Worm (Caenorhabditis elegans) whole organism, L4 larva: ENCODE data around the gene C16A3.5.

Source experiments
- F44E2.7 ChIP-seq: fragments of 200-800 bp; sonication (Bioruptor generic); IDR thresholded peaks from 2 replicates; pipeline ENCODE4 v2.1.2; 2022; ENCODE audit warnings: missing genetic modification characterization, missing compliant biosample characterization
- T20F7.1 ChIP-seq: fragments of 200-800 bp; sonication (Bioruptor generic); optimal IDR thresholded peaks from 2 replicates; lab custom pipeline; 2018; ENCODE audit warnings: mild to moderate bottlenecking, missing genetic modification characterization, missing compliant biosample characterization
- T26A8.4 ChIP-seq: fragments of 200-800 bp; sonication (Bioruptor generic); IDR thresholded peaks from 2 replicates; pipeline ENCODE4 v1.3.6; 2022; ENCODE audit warnings: missing genetic modification characterization, missing compliant biosample characterization
- Y105C5A.15 ChIP-seq: fragments of 200-800 bp; sonication (Bioruptor generic); IDR thresholded peaks from 2 replicates; pipeline ENCODE4 v1.3.6; 2022; ENCODE audit warnings: missing genetic modification characterization, missing compliant biosample characterization
- Y75B8A.6 ChIP-seq: fragments of 200-800 bp; sonication (Bioruptor generic); IDR thresholded peaks from 2 replicates; pipeline ENCODE4 v1.3.6; 2022; ENCODE audit warnings: missing genetic modification reagents, missing genetic modification characterization, missing compliant biosample characterization
- ZK337.2 ChIP-seq: fragments of 200-800 bp; sonication (Bioruptor generic); IDR thresholded peaks from 2 replicates; pipeline ENCODE4 v1.3.6; 2022; ENCODE audit warnings: missing genetic modification reagents, missing genetic modification characterization, missing compliant biosample characterization
- arid-1 ChIP-seq: fragments of 200-800 bp; sonication (Bioruptor generic); conservative IDR thresholded peaks from 2 replicates; pipeline ENCODE4 v1.3.6; 2022; ENCODE audit warnings: missing genetic modification reagents, missing genetic modification characterization, missing compliant biosample characterization
- ceh-20 ChIP-seq: fragments of 200-800 bp; sonication (Bioruptor generic); IDR thresholded peaks from 2 replicates; pipeline ENCODE4 v1.3.6; 2022; ENCODE audit warnings: missing genetic modification reagents, missing genetic modification characterization, missing compliant biosample characterization
- ceh-28 ChIP-seq: fragments of 150-350 bp; optimal IDR thresholded peaks from 2 replicates; lab custom pipeline; 2014; ENCODE audit warnings: missing biosample characterization, missing genetic modification reagents, missing genetic modification characterization
- ceh-44 ChIP-seq: fragments of 200-800 bp; sonication (Bioruptor generic); IDR thresholded peaks from 2 replicates; pipeline ENCODE4 v1.3.6; 2022; ENCODE audit warnings: missing genetic modification reagents, missing genetic modification characterization, missing compliant biosample characterization
- ctbp-1 ChIP-seq: fragments of 200-800 bp; sonication (Bioruptor generic); IDR thresholded peaks from 2 replicates; pipeline ENCODE4 v1.3.6; 2022; ENCODE audit warnings: missing genetic modification reagents, missing genetic modification characterization, missing compliant biosample characterization
- daf-16 ChIP-seq, 3 experiments: sonication (generic microtip); optimal IDR thresholded peaks; 2 replicates each; lab custom pipeline; 2016 to 2017; ENCODE audit warnings: missing genetic modification characterization in 3 of 3, missing genetic modification reagents in 3 of 3, mild to moderate bottlenecking in 2 of 3, missing compliant biosample characterization in 2 of 3, missing biosample characterization in 1 of 3, moderate library complexity in 1 of 3
- daf-8 ChIP-seq: fragments of 200-800 bp; sonication (Bioruptor generic); IDR thresholded peaks from 2 replicates; pipeline ENCODE4 v1.3.6; 2022; ENCODE audit warnings: missing genetic modification characterization, missing compliant biosample characterization
- dmd-6 ChIP-seq: fragments of 200-800 bp; sonication (Bioruptor generic); IDR thresholded peaks from 2 replicates; pipeline ENCODE4 v1.3.6; 2022; ENCODE audit warnings: missing genetic modification reagents, missing genetic modification characterization, missing compliant biosample characterization
- dmd-8 ChIP-seq: fragments of 200-800 bp; sonication (Bioruptor generic); IDR thresholded peaks from 2 replicates; pipeline ENCODE4 v1.3.6; 2022; ENCODE audit warnings: missing genetic modification characterization, missing compliant biosample characterization
- dpl-1 ChIP-seq: fragments of 150-350 bp; optimal IDR thresholded peaks from 2 replicates; lab custom pipeline; 2014; ENCODE audit warnings: missing biosample characterization, missing genetic modification reagents, missing genetic modification characterization
- dve-1 ChIP-seq: sonication (generic microtip); optimal IDR thresholded peaks from 2 replicates; lab custom pipeline; 2017; ENCODE audit warnings: antibody characterized with exemption, mild to moderate bottlenecking, missing genetic modification characterization, missing compliant biosample characterization; ENCODE audit not compliant: insufficient read depth
- egl-43 ChIP-seq: fragments of 200-800 bp; sonication (Bioruptor generic); IDR thresholded peaks from 2 replicates; pipeline ENCODE4 v1.3.6; 2022; ENCODE audit warnings: missing genetic modification reagents, missing genetic modification characterization, missing compliant biosample characterization
- hlh-11 ChIP-seq: fragments of 200-800 bp; sonication (Bioruptor generic); optimal IDR thresholded peaks from 2 replicates; lab custom pipeline; 2018; ENCODE audit warnings: mild to moderate bottlenecking, missing genetic modification characterization, missing compliant biosample characterization
- hlh-30 ChIP-seq: sonication (generic microtip); optimal IDR thresholded peaks from 2 replicates; lab custom pipeline; 2017; ENCODE audit warnings: antibody characterized with exemption, mild to moderate bottlenecking, missing genetic modification characterization, missing compliant biosample characterization; ENCODE audit not compliant: insufficient read depth
- hmg-1.1 ChIP-seq: fragments of 200-800 bp; sonication (Bioruptor generic); IDR thresholded peaks from 2 replicates; pipeline ENCODE4 v1.3.6; 2022; ENCODE audit warnings: missing genetic modification reagents, missing genetic modification characterization, missing compliant biosample characterization
- jun-1 ChIP-seq: fragments of 150-350 bp; optimal IDR thresholded peaks from 2 replicates; lab custom pipeline; 2014; ENCODE audit warnings: missing biosample characterization, missing genetic modification reagents, missing genetic modification characterization
- lim-7 ChIP-seq: fragments of 200-800 bp; sonication (Bioruptor generic); IDR thresholded peaks from 2 replicates; pipeline ENCODE4 v1.3.6; 2022; ENCODE audit warnings: missing genetic modification characterization, missing compliant biosample characterization
- lin-1 ChIP-seq: fragments of 200-800 bp; sonication (Bioruptor generic); IDR thresholded peaks from 2 replicates; pipeline ENCODE4 v1.3.6; 2022; ENCODE audit warnings: missing genetic modification reagents, missing genetic modification characterization, missing compliant biosample characterization
- lin-29 ChIP-seq: fragments of 200-800 bp; sonication (Bioruptor generic); IDR thresholded peaks from 2 replicates; pipeline ENCODE4 v1.3.6; 2022; ENCODE audit warnings: missing genetic modification reagents, missing genetic modification characterization, missing compliant biosample characterization
- lin-38 ChIP-seq: fragments of 200-800 bp; sonication (Bioruptor generic); IDR thresholded peaks from 2 replicates; pipeline ENCODE4 v1.3.6; 2022; ENCODE audit warnings: missing genetic modification reagents, missing genetic modification characterization, missing compliant biosample characterization
- mdl-1 ChIP-seq, 2 experiments: fragments of 150-350 bp in 1 of 2; sonication (generic microtip) in 1 of 2; optimal IDR thresholded peaks; 2 replicates each; lab custom pipeline; 2014 to 2017; ENCODE audit warnings: missing biosample characterization in 2 of 2, missing genetic modification characterization in 2 of 2
- mdt-29 ChIP-seq: fragments of 200-800 bp; sonication (Bioruptor generic); IDR thresholded peaks from 2 replicates; pipeline ENCODE4 v1.3.6; 2022; ENCODE audit warnings: missing genetic modification reagents, missing genetic modification characterization, missing compliant biosample characterization
- nhr-10 ChIP-seq: fragments of 150-350 bp; optimal IDR thresholded peaks from 2 replicates; lab custom pipeline; 2014; ENCODE audit warnings: missing biosample characterization, missing genetic modification characterization
- nhr-11 ChIP-seq: fragments of 150-350 bp; optimal IDR thresholded peaks from 2 replicates; lab custom pipeline; 2014; ENCODE audit warnings: missing biosample characterization, missing genetic modification characterization
- nhr-25 ChIP-seq: sonication (generic microtip); optimal IDR thresholded peaks from 2 replicates; lab custom pipeline; 2017; ENCODE audit warnings: missing genetic modification characterization, mild to moderate bottlenecking, missing compliant biosample characterization, antibody characterized with exemption, moderate library complexity, borderline replicate concordance; ENCODE audit not compliant: insufficient read depth
- nhr-28 ChIP-seq: fragments of 150-350 bp; optimal IDR thresholded peaks from 2 replicates; lab custom pipeline; 2014; ENCODE audit warnings: missing biosample characterization, missing genetic modification characterization
- nhr-41 ChIP-seq: fragments of 200-800 bp; sonication (Bioruptor generic); IDR thresholded peaks from 2 replicates; pipeline ENCODE4 v1.3.6; 2022; ENCODE audit warnings: missing genetic modification reagents, missing genetic modification characterization, missing compliant biosample characterization
- nhr-42 ChIP-seq: fragments of 200-800 bp; sonication (Bioruptor generic); IDR thresholded peaks from 2 replicates; pipeline ENCODE4 v1.3.6; 2022; ENCODE audit warnings: missing genetic modification characterization, missing compliant biosample characterization
- nhr-48 ChIP-seq: sonication (generic microtip); optimal IDR thresholded peaks from 2 replicates; lab custom pipeline; 2016; ENCODE audit warnings: mild to moderate bottlenecking, missing genetic modification characterization, missing compliant biosample characterization
- nhr-6 ChIP-seq: fragments of 150-350 bp; optimal IDR thresholded peaks from 2 replicates; lab custom pipeline; 2014; ENCODE audit warnings: missing biosample characterization, missing genetic modification characterization
- pha-4 ChIP-seq, 2 experiments: fragments of 150-350 bp in 1 of 2; fragments of 200-800 bp in 1 of 2; sonication (Bioruptor generic) in 1 of 2; IDR thresholded peaks in 1 of 2; optimal IDR thresholded peaks in 1 of 2; 2 replicates each; pipeline versions ENCODE4 v1.3.6 to Lab custom; 2014 to 2022; ENCODE audit warnings: missing genetic modification characterization in 2 of 2, missing genetic modification reagents in 2 of 2, missing biosample characterization in 1 of 2, missing compliant biosample characterization in 1 of 2
- sdz-12 ChIP-seq: fragments of 200-800 bp; sonication (Bioruptor generic); optimal IDR thresholded peaks from 2 replicates; lab custom pipeline; 2018; ENCODE audit warnings: mild to moderate bottlenecking, missing genetic modification characterization, missing compliant biosample characterization
- snpc-4 ChIP-seq: fragments of 150-350 bp; optimal IDR thresholded peaks from 2 replicates; lab custom pipeline; 2014; ENCODE audit warnings: missing biosample characterization, missing genetic modification characterization
- spr-3 ChIP-seq: fragments of 200-800 bp; sonication (Bioruptor generic); optimal IDR thresholded peaks from 2 replicates; lab custom pipeline; 2018; ENCODE audit warnings: mild to moderate bottlenecking, missing genetic modification characterization, missing compliant biosample characterization
- unc-130 ChIP-seq: sonication (generic microtip); optimal IDR thresholded peaks from 2 replicates; lab custom pipeline; 2016; ENCODE audit warnings: missing genetic modification reagents, missing genetic modification characterization, missing compliant biosample characterization
- unc-39 ChIP-seq: sonication (generic microtip); optimal IDR thresholded peaks from 2 replicates; lab custom pipeline; 2017; ENCODE audit warnings: missing biosample characterization, missing genetic modification characterization
- unc-62 ChIP-seq, 3 experiments: fragments of 150-350 bp in 1 of 3; sonication (generic microtip); optimal IDR thresholded peaks in 2 of 3; peaks in 1 of 3; 1 replicate in 1 of 3; 2 replicates in 2 of 3; lab custom pipeline; 2014 to 2017; ENCODE audit warnings: missing biosample characterization in 3 of 3, missing genetic modification characterization in 3 of 3, missing genetic modification reagents in 3 of 3, missing genotype in 1 of 3
- zfp-2 ChIP-seq: sonication (generic microtip); optimal IDR thresholded peaks from 2 replicates; lab custom pipeline; 2016; ENCODE audit warnings: mild to moderate bottlenecking, missing genetic modification characterization, missing compliant biosample characterization
- zfp-3 ChIP-seq: fragments of 200-800 bp; sonication (Bioruptor generic); conservative IDR thresholded peaks from 2 replicates; pipeline ENCODE4 v1.3.6; 2022; ENCODE audit warnings: missing genetic modification reagents, missing genetic modification characterization, missing compliant biosample characterization
- zip-11 ChIP-seq: fragments of 200-800 bp; sonication (Bioruptor generic); IDR thresholded peaks from 2 replicates; pipeline ENCODE4 v1.3.6; 2022; ENCODE audit warnings: missing genetic modification characterization, missing compliant biosample characterization
- zip-2 ChIP-seq: fragments of 150-350 bp; optimal IDR thresholded peaks from 2 replicates; lab custom pipeline; 2014; ENCODE audit warnings: missing biosample characterization, missing genetic modification characterization
- ztf-11 ChIP-seq: fragments of 150-350 bp; optimal IDR thresholded peaks from 2 replicates; lab custom pipeline; 2014; ENCODE audit warnings: missing biosample characterization, missing genetic modification characterization

Gene C16A3.5

DNA sequence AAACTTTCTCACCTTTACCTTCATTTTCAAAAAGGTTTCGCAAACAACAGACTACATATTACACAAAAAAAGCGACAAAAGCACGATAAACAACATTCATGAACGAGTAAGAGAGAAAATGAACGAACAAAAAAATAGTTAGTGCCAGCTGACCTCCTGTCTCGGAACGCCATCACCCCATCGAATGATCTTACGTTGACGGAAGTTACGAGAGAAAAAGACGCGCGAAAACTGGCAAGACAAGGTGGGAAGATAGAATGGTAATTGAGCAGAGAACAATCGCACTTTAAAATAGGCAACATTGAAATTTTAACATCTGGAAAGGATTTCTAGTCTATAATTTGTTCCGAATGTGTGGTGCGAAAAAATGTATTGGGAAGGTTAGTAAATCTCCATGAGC, 39.6 kb downstream of the C16A3.5 start:
- TF ChIP-seq zfp-2, result no peak
- no peak for TF ChIP-seq nhr-41
- TF ChIP-seq nhr-11 (tag; lab: Kevin White, UChicago), result peak; percentile 57
- TF ChIP-seq zip-11 (GFP tag; lab: Robert Waterston, UW), result no peak
- TF ChIP-seq jun-1 (tag; lab: Kevin White, UChicago), result no peak
- TF ChIP-seq ceh-20 (GFP tag; lab: Robert Waterston, UW), result 0 out of 2 replicates have a peak, but pooled peaks have one; percentile 22
- peak in 1 of 2 experiments; percentile 61 for TF ChIP-seq daf-16 (GFP tag; optimal IDR thresholded peaks at IDR 0.05; lab: Kevin White, UChicago)
- peak; percentile 36 for TF ChIP-seq daf-16 (tag; optimal IDR thresholded peaks at IDR 0.05; lab: Kevin White, UChicago)
- no peak for TF ChIP-seq unc-39
- peak; percentile 60 for TF ChIP-seq hlh-11 (tag; lab: Kevin White, UChicago)
- TF ChIP-seq mdl-1 (tag; optimal IDR thresholded peaks at IDR 0.05; lab: Kevin White, UChicago), result peak in 1 of 2 experiments; percentile 51
- TF ChIP-seq Y75B8A.6 (GFP tag; lab: Robert Waterston, UW), result no peak
- TF ChIP-seq daf-8 (GFP tag; lab: Robert Waterston, UW), result no peak
- no peak for TF ChIP-seq nhr-42 (GFP tag; lab: Robert Waterston, UW)
- TF ChIP-seq spr-3 (GFP tag; lab: Kevin White, UChicago), result no peak
- TF ChIP-seq dve-1, result no peak
- TF ChIP-seq dmd-8, result 0 out of 2 replicates have a peak, but pooled peaks have one; percentile 57
- TF ChIP-seq lin-1 (GFP tag; lab: Robert Waterston, UW), result no peak
- 0 out of 2 replicates have a peak, but pooled peaks have one; percentile 11 for TF ChIP-seq mdt-29 (GFP tag; lab: Robert Waterston, UW)
- TF ChIP-seq ceh-44 (GFP tag; lab: Robert Waterston, UW), result no peak
- TF ChIP-seq F44E2.7 (GFP tag; lab: Robert Waterston, UW), result no peak
- peak; percentile 59 for TF ChIP-seq dmd-6 (GFP tag; lab: Robert Waterston, UW)
- peak; percentile 64; the same call in 1 of the 2 replicates for TF ChIP-seq pha-4 (GFP tag; IDR thresholded peaks at IDR 0.05; lab: Robert Waterston, UW)
- no peak for TF ChIP-seq pha-4 (tag; optimal IDR thresholded peaks at IDR 0.05; lab: Kevin White, UChicago)
- peak in 1 of 2 experiments; percentile 31 for TF ChIP-seq unc-62 (GFP tag; optimal IDR thresholded peaks at IDR 0.05 in 1 of 2; lab: Kevin White, UChicago)
- TF ChIP-seq unc-62 (tag; optimal IDR thresholded peaks at IDR 0.05; lab: Kevin White, UChicago), result no peak
- TF ChIP-seq unc-130, result no peak
- TF ChIP-seq nhr-28 (tag; lab: Kevin White, UChicago), result peak; percentile 77
- TF ChIP-seq hlh-30 (tag; lab: Kevin White, UChicago), result peak; percentile 55
- TF ChIP-seq nhr-10 (tag; lab: Kevin White, UChicago), result no peak
- TF ChIP-seq dpl-1 (GFP tag; lab: Kevin White, UChicago), result no peak
- TF ChIP-seq nhr-25 (tag; lab: Kevin White, UChicago), result no peak
- TF ChIP-seq nhr-6, result no peak
- no peak for TF ChIP-seq lim-7 (GFP tag; lab: Robert Waterston, UW)
- no peak for TF ChIP-seq snpc-4 (tag; lab: Kevin White, UChicago)
- TF ChIP-seq sdz-12 (GFP tag; lab: Kevin White, UChicago), result no peak
- TF ChIP-seq ztf-11 (tag; lab: Kevin White, UChicago), result no peak
- TF ChIP-seq ctbp-1, result no peak
- no peak for TF ChIP-seq zip-2 (tag; lab: Kevin White, UChicago)
- TF ChIP-seq egl-43 (GFP tag; lab: Robert Waterston, UW), result no peak
- TF ChIP-seq hmg-1.1, result peak; percentile 7; the same call in 1 of the 2 replicates
- TF ChIP-seq lin-29 (GFP tag; lab: Robert Waterston, UW), result no peak
- TF ChIP-seq, all 104 proteins: peak for 13

DNA sequence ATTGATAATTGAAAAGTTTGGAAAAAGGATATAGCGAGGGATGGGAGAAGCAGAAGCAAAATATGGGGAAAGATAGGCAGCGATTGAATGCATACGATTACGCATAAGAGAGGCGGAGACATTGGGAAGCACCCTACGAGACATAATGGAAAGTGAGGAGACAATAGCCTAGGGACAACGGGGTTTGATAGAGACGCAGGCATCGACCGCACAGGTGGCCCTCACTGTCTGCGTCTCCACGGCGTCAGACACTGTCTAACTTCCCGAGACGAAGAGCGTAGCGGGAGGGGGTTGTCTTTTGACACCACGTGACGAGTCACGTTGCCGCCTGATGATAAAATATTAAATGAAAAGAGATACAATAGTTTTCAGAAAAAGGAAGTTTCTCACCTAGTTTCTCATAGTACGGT, 40.4 kb downstream of the C16A3.5 start:
- TF ChIP-seq dpl-1 (GFP tag; lab: Kevin White, UChicago), result peak; percentile 18
- peak; percentile 97 for TF ChIP-seq hlh-30 (tag; lab: Kevin White, UChicago)
- TF ChIP-seq nhr-48 (tag; lab: Kevin White, UChicago), result peak; percentile 93
- TF ChIP-seq T26A8.4, result peak; percentile 93
- no peak for TF ChIP-seq ceh-28 (tag; lab: Kevin White, UChicago)
- TF ChIP-seq arid-1 (GFP tag; lab: Robert Waterston, UW), result peak; percentile 78; the same call in 1 of the 2 replicates
- TF ChIP-seq mdt-29 (GFP tag; lab: Robert Waterston, UW), result peak; percentile 86
- peak; percentile 54; the same call in 1 of the 2 replicates for TF ChIP-seq nhr-41
- TF ChIP-seq T20F7.1 (GFP tag; lab: Kevin White, UChicago), result peak; percentile 76
- peak; percentile 97 for TF ChIP-seq hmg-1.1
- TF ChIP-seq lin-38 (GFP tag; lab: Robert Waterston, UW), result peak; percentile 68
- TF ChIP-seq Y105C5A.15 (GFP tag; lab: Robert Waterston, UW), result 0 out of 2 replicates have a peak, but pooled peaks have one; percentile 25
- 0 out of 2 replicates have a peak, but pooled peaks have one; percentile 39 for TF ChIP-seq ZK337.2 (GFP tag; lab: Robert Waterston, UW)
- no peak for TF ChIP-seq lim-7 (GFP tag; lab: Robert Waterston, UW)
- peak; percentile 88 for TF ChIP-seq zfp-3 (GFP tag; lab: Robert Waterston, UW)
